Fruit fly (Drosophila melanogaster) whole organism, embryonic: ENCODE data around the gene CG3566.

ENCODE experiments used
- Atf-2 ChIP-seq: fragments of 200-800 bp; sonication (Bioruptor generic); optimal IDR thresholded peaks from 2 replicates; lab custom pipeline; 2016; ENCODE audit warnings: missing biosample characterization, missing genetic modification characterization
- Blimp-1 ChIP-seq: fragments of 200-800 bp; sonication (Bioruptor generic); optimal IDR thresholded peaks from 3 replicates; lab custom pipeline; 2018; ENCODE audit warnings: missing biosample characterization, missing genetic modification characterization, mild to moderate bottlenecking, moderate library complexity, missing genetic modification reagents
- CG10209 ChIP-seq: fragments of 200-800 bp; sonication (Bioruptor generic); optimal IDR thresholded peaks from 3 replicates; lab custom pipeline; 2017; ENCODE audit warnings: missing biosample characterization, mild to moderate bottlenecking, missing genetic modification characterization, missing genetic modification reagents
- CG10366 ChIP-seq: fragments of 200-800 bp; sonication (Bioruptor generic); IDR thresholded peaks from 2 replicates; pipeline ENCODE4 v1.3.6; 2022; ENCODE audit warnings: missing biosample characterization, missing genetic modification characterization
- CG11093 ChIP-seq: fragments of 200-800 bp; sonication (Bioruptor generic); IDR thresholded peaks from 3 replicates; pipeline ENCODE4 v1.3.6; 2022; ENCODE audit warnings: missing biosample characterization, missing genetic modification characterization
- CG15479 ChIP-seq: fragments of 200-800 bp; sonication (Bioruptor generic); optimal IDR thresholded peaks from 3 replicates; lab custom pipeline; 2019; ENCODE audit warnings: missing biosample characterization, mild to moderate bottlenecking, missing genetic modification characterization, moderate library complexity
- CG1602 ChIP-seq: fragments of 200-800 bp; sonication (Bioruptor generic); optimal IDR thresholded peaks from 3 replicates; lab custom pipeline; 2016; ENCODE audit warnings: missing biosample characterization, missing genetic modification characterization
- CG16779 ChIP-seq: fragments of 200-800 bp; sonication (Bioruptor generic); IDR thresholded peaks from 2 replicates; pipeline ENCODE4 v1.3.6; 2022; ENCODE audit warnings: missing biosample characterization, missing genetic modification characterization
- CG16815 ChIP-seq: fragments of 200-800 bp; sonication (Bioruptor generic); optimal IDR thresholded peaks from 3 replicates; lab custom pipeline; 2017; ENCODE audit warnings: missing biosample characterization, mild to moderate bottlenecking, missing genetic modification characterization
- CG17361 ChIP-seq: fragments of 200-800 bp; sonication (Bioruptor generic); IDR thresholded peaks from 3 replicates; pipeline ENCODE4 v1.3.6; 2022; ENCODE audit warnings: missing biosample characterization, missing genetic modification characterization
- CG17385 ChIP-seq: fragments of 200-800 bp; sonication (Bioruptor generic); optimal IDR thresholded peaks from 3 replicates; lab custom pipeline; 2018; ENCODE audit warnings: missing biosample characterization, mild to moderate bottlenecking, missing genetic modification characterization
- CG17912 ChIP-seq: fragments of 200-800 bp; sonication (Bioruptor generic); optimal IDR thresholded peaks from 2 replicates; lab custom pipeline; 2018; ENCODE audit warnings: missing biosample characterization, mild to moderate bottlenecking, missing genetic modification characterization
- CG1832 ChIP-seq: fragments of 200-800 bp; sonication (Bioruptor generic); optimal IDR thresholded peaks from 2 replicates; lab custom pipeline; 2017; ENCODE audit warnings: missing biosample characterization, mild to moderate bottlenecking, missing genetic modification characterization, inconsistent platforms
- CG3163 ChIP-seq: fragments of 200-800 bp; sonication (Bioruptor generic); optimal IDR thresholded peaks from 3 replicates; lab custom pipeline; 2016; ENCODE audit warnings: missing biosample characterization, missing genetic modification characterization
- CG3407 ChIP-seq: fragments of 200-800 bp; sonication (Bioruptor generic); optimal IDR thresholded peaks from 2 replicates; lab custom pipeline; 2018; ENCODE audit warnings: missing biosample characterization, mild to moderate bottlenecking, missing genetic modification characterization
- CG3726 ChIP-seq: fragments of 200-800 bp; sonication (Bioruptor generic); IDR thresholded peaks from 3 replicates; pipeline ENCODE4, ENCODE4 v1.3.6; 2022; ENCODE audit warnings: missing biosample characterization, missing genetic modification characterization
- CG5245 ChIP-seq: fragments of 200-800 bp; sonication (Bioruptor generic); optimal IDR thresholded peaks from 3 replicates; lab custom pipeline; 2016; ENCODE audit warnings: missing biosample characterization, missing genetic modification characterization
- CG6683 ChIP-seq: fragments of 200-800 bp; sonication (Bioruptor generic); optimal IDR thresholded peaks from 2 replicates; lab custom pipeline; 2017; ENCODE audit warnings: missing biosample characterization, mild to moderate bottlenecking, missing genetic modification characterization, missing genetic modification reagents
- CG7786 ChIP-seq: fragments of 200-800 bp; sonication (Bioruptor generic); optimal IDR thresholded peaks from 2 replicates; lab custom pipeline; 2016; ENCODE audit warnings: missing biosample characterization, missing genetic modification characterization
- CG9817 ChIP-seq: fragments of 200-800 bp; sonication (Bioruptor generic); optimal IDR thresholded peaks from 2 replicates; lab custom pipeline; 2018; ENCODE audit warnings: missing biosample characterization, mild to moderate bottlenecking, missing genetic modification characterization, moderate library complexity
- Doc2 ChIP-seq: fragments of 200-800 bp; sonication (Bioruptor generic); IDR thresholded peaks from 2 replicates; pipeline ENCODE4 v1.3.6; 2022; ENCODE audit warnings: missing biosample characterization, missing genetic modification characterization
- Fer1 ChIP-seq: fragments of 200-800 bp; sonication (Bioruptor generic); optimal IDR thresholded peaks from 2 replicates; lab custom pipeline; 2017; ENCODE audit warnings: missing biosample characterization, mild to moderate bottlenecking, missing genetic modification characterization
- HLH3B ChIP-seq: fragments of 200-800 bp; sonication (Bioruptor generic); IDR thresholded peaks from 2 replicates; pipeline ENCODE4 v1.3.6; 2022; ENCODE audit warnings: missing biosample characterization, missing genetic modification characterization
- Hmr ChIP-seq: fragments of 200-800 bp; sonication (Bioruptor generic); optimal IDR thresholded peaks from 3 replicates; lab custom pipeline; 2017; ENCODE audit warnings: mild to moderate bottlenecking, missing biosample characterization, missing genetic modification reagents, missing genetic modification characterization
- Hr51 ChIP-seq, 2 experiments: fragments of 200-800 bp; sonication (Bioruptor generic); optimal IDR thresholded peaks; 2 replicates in 1 of 2; 3 replicates in 1 of 2; lab custom pipeline; 2016 to 2018; ENCODE audit warnings: missing biosample characterization in 2 of 2, missing genetic modification characterization in 2 of 2, mild to moderate bottlenecking in 1 of 2, moderate library complexity in 1 of 2
- Nf-YC ChIP-seq: fragments of 200-800 bp; optimal IDR thresholded peaks from 3 replicates; lab custom pipeline; 2019; ENCODE audit warnings: missing biosample characterization, mild to moderate bottlenecking, missing genetic modification characterization, moderate library complexity
- Optix ChIP-seq: fragments of 200-800 bp; sonication (Bioruptor generic); IDR thresholded peaks from 3 replicates; pipeline ENCODE4 v1.3.6; 2022; ENCODE audit warnings: missing biosample characterization, missing genetic modification characterization
- PHDP ChIP-seq: fragments of 200-800 bp; sonication (Bioruptor generic); optimal IDR thresholded peaks from 3 replicates; lab custom pipeline; 2018; ENCODE audit warnings: missing biosample characterization, mild to moderate bottlenecking, missing genetic modification characterization, moderate library complexity
- Poxn ChIP-seq: fragments of 200-800 bp; sonication (Bioruptor generic); IDR thresholded peaks from 2 replicates; pipeline ENCODE4 v1.3.6; 2022; ENCODE audit warnings: missing biosample characterization, missing genetic modification characterization
- Rx ChIP-seq: fragments of 200-800 bp; sonication (Bioruptor generic); IDR thresholded peaks from 2 replicates; pipeline ENCODE4 v1.3.6; 2022; ENCODE audit warnings: missing biosample characterization, missing genetic modification characterization
- Sry-δ ChIP-seq: fragments of 200-800 bp; sonication (Bioruptor generic); optimal IDR thresholded peaks from 2 replicates; lab custom pipeline; 2016; ENCODE audit warnings: missing biosample characterization, missing genetic modification characterization
- TFAM ChIP-seq: fragments of 200-800 bp; sonication (Bioruptor generic); optimal IDR thresholded peaks from 2 replicates; lab custom pipeline; 2017; ENCODE audit warnings: missing biosample characterization, missing genetic modification characterization, inconsistent platforms
- ara ChIP-seq: fragments of 200-800 bp; sonication (Bioruptor generic); IDR thresholded peaks from 2 replicates; pipeline ENCODE4 v1.3.6; 2022; ENCODE audit warnings: missing biosample characterization, missing genetic modification characterization
- az2 ChIP-seq: fragments of 200-800 bp; sonication (Bioruptor generic); optimal IDR thresholded peaks from 3 replicates; lab custom pipeline; 2016; ENCODE audit warnings: missing biosample characterization, missing genetic modification characterization
- br ChIP-seq: fragments of >200 bp; optimal IDR thresholded peaks from 2 replicates; lab custom pipeline; 2017
- ci ChIP-seq: fragments of 200-800 bp; sonication (Bioruptor generic); IDR thresholded peaks from 3 replicates; pipeline ENCODE4 v1.3.6; 2022; ENCODE audit warnings: missing biosample characterization, missing genetic modification characterization
- da ChIP-seq: fragments of 200-800 bp; sonication (Bioruptor generic); optimal IDR thresholded peaks from 2 replicates; lab custom pipeline; 2016; ENCODE audit warnings: missing biosample characterization, missing genetic modification characterization
- dmrt99B ChIP-seq: fragments of 200-800 bp; sonication (Bioruptor generic); optimal IDR thresholded peaks from 2 replicates; lab custom pipeline; 2018; ENCODE audit warnings: missing biosample characterization, mild to moderate bottlenecking, missing genetic modification characterization, moderate library complexity
- ewg ChIP-seq: fragments of 200-800 bp; sonication (Bioruptor generic); optimal IDR thresholded peaks from 3 replicates; lab custom pipeline; 2017; ENCODE audit warnings: mild to moderate bottlenecking, missing biosample characterization, missing genetic modification reagents, missing genetic modification characterization
- grau ChIP-seq: fragments of 200-800 bp; optimal IDR thresholded peaks from 3 replicates; lab custom pipeline; 2019; ENCODE audit warnings: missing biosample characterization, mild to moderate bottlenecking, missing genetic modification characterization, moderate library complexity
- hb ChIP-seq: fragments of 200-800 bp; sonication (Bioruptor generic); IDR thresholded peaks from 3 replicates; pipeline ENCODE4 v1.3.6; 2022; ENCODE audit warnings: missing biosample characterization, missing genetic modification characterization; ENCODE audit not compliant: partially characterized antibody
- lab ChIP-seq: fragments of 200-800 bp; sonication (Bioruptor generic); optimal IDR thresholded peaks from 3 replicates; lab custom pipeline; 2017; ENCODE audit warnings: missing biosample characterization, missing genetic modification characterization, mild to moderate bottlenecking, moderate library complexity, missing genetic modification reagents
- lov ChIP-seq, 2 experiments: fragments of 200-800 bp in 1 of 2; fragments of >200 bp in 1 of 2; sonication (Bioruptor generic) in 1 of 2; IDR thresholded peaks in 1 of 2; optimal IDR thresholded peaks in 1 of 2; 2 replicates in 1 of 2; 3 replicates in 1 of 2; pipeline versions ENCODE4 v1.3.6 to Lab custom; 2017 to 2022; ENCODE audit warnings: missing biosample characterization in 1 of 2, missing genetic modification characterization in 1 of 2
- repo ChIP-seq: fragments of 200-800 bp; sonication (Bioruptor generic); optimal IDR thresholded peaks from 2 replicates; lab custom pipeline; 2016; ENCODE audit warnings: missing biosample characterization, missing genetic modification characterization
- scrt ChIP-seq: fragments of 200-800 bp; sonication (Bioruptor generic); optimal IDR thresholded peaks from 2 replicates; lab custom pipeline; 2018; ENCODE audit warnings: missing biosample characterization, mild to moderate bottlenecking, missing genetic modification characterization, moderate library complexity
- sima ChIP-seq: fragments of 200-800 bp; sonication (Bioruptor generic); optimal IDR thresholded peaks from 2 replicates; lab custom pipeline; 2016; ENCODE audit warnings: missing biosample characterization, missing genetic modification characterization
- sisA ChIP-seq: fragments of 200-800 bp; sonication (Bioruptor generic); IDR thresholded peaks from 2 replicates; pipeline ENCODE4 v1.3.6; 2022; ENCODE audit warnings: missing biosample characterization, missing genetic modification characterization
- sna ChIP-seq: fragments of 200-800 bp; sonication (Bioruptor generic); IDR thresholded peaks from 2 replicates; pipeline ENCODE4 v1.3.6; 2022; ENCODE audit warnings: missing biosample characterization, missing genetic modification characterization; ENCODE audit not compliant: partially characterized antibody
- sob ChIP-seq: fragments of 200-800 bp; sonication (Bioruptor generic); IDR thresholded peaks from 2 replicates; pipeline ENCODE4 v1.3.6; 2022; ENCODE audit warnings: missing biosample characterization, missing genetic modification characterization
- wor ChIP-seq: fragments of 200-800 bp; sonication (Bioruptor generic); IDR thresholded peaks from 2 replicates; pipeline ENCODE4 v1.3.6; 2022; ENCODE audit warnings: missing biosample characterization, missing genetic modification characterization
- zfh2 ChIP-seq: fragments of 200-800 bp; sonication (Bioruptor generic); optimal IDR thresholded peaks from 2 replicates; lab custom pipeline; 2016; ENCODE audit warnings: missing biosample characterization, missing genetic modification characterization

The CG3566 gene

dm6 chrX:6295129-6295539, 18.6 kb upstream of the CG3566 start, which contains the start of the genes CG15891 and CG3815 (continued):
- TF ChIP-seq CG3407 (GFP tag; lab: Kevin White, UChicago) (no peak), Sry-δ (GFP tag; lab: Kevin White, UChicago) (peak; percentile 71), ci (GFP tag; lab: Robert Waterston, UW) (0 out of 3 replicates have a peak, but pooled peaks have one; percentile 40), Fer1 (GFP tag; lab: Kevin White, UChicago) (peak; percentile 67), CG1832 (GFP tag; lab: Kevin White, UChicago) (no peak), hb (GFP tag; lab: Robert Waterston, UW) (no peak), CG3726 (GFP tag; lab: Robert Waterston, UW) (no peak), CG1602 (GFP tag; lab: Kevin White, UChicago) (no peak), CG16815 (GFP tag; lab: Kevin White, UChicago) (peak; percentile 28), CG6683 (no peak), sima (GFP tag; lab: Kevin White, UChicago) (no peak), CG7786 (GFP tag; lab: Kevin White, UChicago) (peak; percentile 45), grau (tag; lab: Kevin White, UChicago) (peak; percentile 70), CG3163 (GFP tag; lab: Kevin White, UChicago) (peak; percentile 30), Hmr (GFP tag; lab: Kevin White, UChicago) (no peak), HLH3B (GFP tag; lab: Robert Waterston, UW) (peak; percentile 53; the same call in 1 of the 2 replicates), CG9817 (peak; percentile 63), da (GFP tag; lab: Kevin White, UChicago) (no peak), Poxn (GFP tag; lab: Robert Waterston, UW) (no peak), CG15479 (GFP tag; lab: Kevin White, UChicago) (no peak), CG10366 (GFP tag; lab: Robert Waterston, UW) (peak; percentile 43; the same call in 1 of the 2 replicates), lov (optimal IDR thresholded peaks at IDR 0.05; lab: Kevin White, UChicago) (no peak), lov (GFP tag; IDR thresholded peaks at IDR 0.05; lab: Robert Waterston, UW) (no peak), CG17912 (GFP tag; lab: Kevin White, UChicago) (no peak), wor (GFP tag; lab: Robert Waterston, UW) (no peak), az2 (GFP tag; lab: Kevin White, UChicago) (peak; percentile 16), zfh2 (GFP tag; lab: Kevin White, UChicago) (peak; percentile 72), dmrt99B (tag; lab: Kevin White, UChicago) (no peak), ara (GFP tag; lab: Robert Waterston, UW) (0 out of 2 replicates have a peak, but pooled peaks have one; percentile 7), sna (no peak), br (no peak), Rx (peak; percentile 51; the same call in 1 of the 2 replicates), Atf-2 (GFP tag; lab: Kevin White, UChicago) (no peak), CG16779 (no peak), CG17385 (GFP tag; lab: Kevin White, UChicago) (no peak), Optix (GFP tag; lab: Robert Waterston, UW) (no peak), Doc2 (GFP tag; lab: Robert Waterston, UW) (no peak), sob (GFP tag; lab: Robert Waterston, UW) (peak; percentile 46; the same call in 1 of the 2 replicates), lab (GFP tag; lab: Kevin White, UChicago) (no peak), ewg (GFP tag; lab: Kevin White, UChicago) (peak; percentile 93), CG17361 (GFP tag; lab: Robert Waterston, UW) (no peak; the same call in none of the 3 replicates), Nf-YC (peak; percentile 67), repo (GFP tag; lab: Kevin White, UChicago) (peak; percentile 4), Hr51 (GFP tag; optimal IDR thresholded peaks at IDR 0.05; lab: Kevin White, UChicago) (no peak), sisA (GFP tag; lab: Robert Waterston, UW) (peak; percentile 51), CG5245 (GFP tag; lab: Kevin White, UChicago) (no peak), PHDP (tag; lab: Kevin White, UChicago) (no peak), TFAM (no peak), CG10209 (GFP tag; lab: Kevin White, UChicago) (no peak), CG11093 (GFP tag; lab: Robert Waterston, UW) (0 out of 3 replicates have a peak, but pooled peaks have one; percentile 39), scrt (GFP tag; lab: Kevin White, UChicago) (no peak), Blimp-1 (GFP tag; lab: Kevin White, UChicago) (no peak)
